Worm (Caenorhabditis elegans) whole organism, mixed stage, embryonic: Measurements from ENCODE around the gene F46F5.10.

Experiments used
- M03D4.4 ChIP-seq: sonication (generic microtip); optimal IDR thresholded peaks from 2 replicates; lab custom pipeline; 2017; ENCODE audit warnings: mild to moderate bottlenecking, missing genetic modification characterization, missing compliant biosample characterization
- bed-3 ChIP-seq: fragments of 200-800 bp; sonication (Bioruptor generic); optimal IDR thresholded peaks from 3 replicates; lab custom pipeline; 2018; ENCODE audit warnings: mild to moderate bottlenecking, missing genetic modification characterization, moderate library complexity, missing compliant biosample characterization
- blmp-1 ChIP-seq: fragments of 150-350 bp; optimal IDR thresholded peaks from 2 replicates; lab custom pipeline; 2014; ENCODE audit warnings: missing biosample characterization, missing genetic modification characterization
- ceh-43 ChIP-seq: fragments of 200-800 bp; sonication (Bioruptor generic); optimal IDR thresholded peaks from 2 replicates; lab custom pipeline; 2018; ENCODE audit warnings: mild to moderate bottlenecking, missing genetic modification characterization, moderate library complexity, missing compliant biosample characterization
- ceh-83 ChIP-seq: fragments of 200-800 bp; sonication (Bioruptor generic); optimal IDR thresholded peaks from 2 replicates; lab custom pipeline; 2018; ENCODE audit warnings: mild to moderate bottlenecking, missing genetic modification characterization, missing compliant biosample characterization
- ces-1 ChIP-seq: fragments of 150-350 bp; optimal IDR thresholded peaks from 2 replicates; lab custom pipeline; 2014; ENCODE audit warnings: missing biosample characterization, missing genetic modification reagents, missing genetic modification characterization
- cnd-1 ChIP-seq: fragments of 200-800 bp; sonication (Bioruptor generic); optimal IDR thresholded peaks from 2 replicates; lab custom pipeline; 2018; ENCODE audit warnings: mild to moderate bottlenecking, missing genetic modification characterization, missing compliant biosample characterization
- drap-1 ChIP-seq: fragments of 200-800 bp; sonication (Bioruptor generic); optimal IDR thresholded peaks from 3 replicates; lab custom pipeline; 2018; ENCODE audit warnings: mild to moderate bottlenecking, missing genetic modification characterization, missing compliant biosample characterization
- elt-1 ChIP-seq: sonication (generic microtip); optimal IDR thresholded peaks from 2 replicates; lab custom pipeline; 2017; ENCODE audit warnings: missing genetic modification characterization, mild to moderate bottlenecking, missing compliant biosample characterization, antibody characterized with exemption, moderate library complexity, borderline replicate concordance; ENCODE audit not compliant: insufficient read depth
- elt-3 ChIP-seq: fragments of 150-350 bp; optimal IDR thresholded peaks from 2 replicates; lab custom pipeline; 2014; ENCODE audit warnings: missing biosample characterization, missing genetic modification characterization
- flh-1 ChIP-seq: fragments of 200-800 bp; sonication (Bioruptor generic); optimal IDR thresholded peaks from 2 replicates; lab custom pipeline; 2018; ENCODE audit warnings: mild to moderate bottlenecking, missing genetic modification characterization, moderate library complexity, missing compliant biosample characterization
- ham-2 ChIP-seq: fragments of 200-800 bp; sonication (Bioruptor generic); optimal IDR thresholded peaks from 2 replicates; lab custom pipeline; 2018; ENCODE audit warnings: mild to moderate bottlenecking, missing genetic modification characterization, missing compliant biosample characterization
- lin-13 ChIP-seq: fragments of 150-350 bp; optimal IDR thresholded peaks from 2 replicates; lab custom pipeline; 2014; ENCODE audit warnings: missing biosample characterization, missing genetic modification characterization
- lin-32 ChIP-seq: fragments of 200-800 bp; sonication (Bioruptor generic); optimal IDR thresholded peaks from 2 replicates; lab custom pipeline; 2018; ENCODE audit warnings: mild to moderate bottlenecking, missing genetic modification characterization, missing compliant biosample characterization
- lsy-2 ChIP-seq: fragments of 150-350 bp; optimal IDR thresholded peaks from 2 replicates; lab custom pipeline; 2014; ENCODE audit warnings: missing biosample characterization, missing genetic modification characterization
- mep-1 ChIP-seq: fragments of 150-350 bp; optimal IDR thresholded peaks from 2 replicates; lab custom pipeline; 2017; ENCODE audit warnings: missing biosample characterization, missing genetic modification reagents, missing genetic modification characterization, inconsistent platforms
- nhr-12 ChIP-seq: fragments of 150-350 bp; optimal IDR thresholded peaks from 2 replicates; lab custom pipeline; 2014; ENCODE audit warnings: missing biosample characterization, missing genetic modification characterization
- nhr-2 ChIP-seq: fragments of 150-350 bp; optimal IDR thresholded peaks from 2 replicates; lab custom pipeline; 2014; ENCODE audit warnings: missing biosample characterization, missing genetic modification characterization
- nhr-237 ChIP-seq: fragments of 150-350 bp; optimal IDR thresholded peaks from 2 replicates; lab custom pipeline; 2014; ENCODE audit warnings: missing biosample characterization, missing genetic modification characterization
- nhr-28 ChIP-seq: fragments of 150-350 bp; optimal IDR thresholded peaks from 2 replicates; lab custom pipeline; 2014; ENCODE audit warnings: missing biosample characterization, missing genetic modification characterization
- nhr-76 ChIP-seq: sonication (generic microtip); optimal IDR thresholded peaks from 2 replicates; lab custom pipeline; 2017; ENCODE audit warnings: missing biosample characterization, missing genetic modification characterization
- pha-4 ChIP-seq: fragments of 150-350 bp; optimal IDR thresholded peaks from 2 replicates; lab custom pipeline; 2018; ENCODE audit warnings: missing biosample characterization, missing genetic modification reagents, missing genetic modification characterization
- sem-2 ChIP-seq: fragments of 200-800 bp; sonication (Bioruptor generic); optimal IDR thresholded peaks from 2 replicates; lab custom pipeline; 2018; ENCODE audit warnings: mild to moderate bottlenecking, missing genetic modification characterization, missing compliant biosample characterization
- snpc-4 ChIP-seq: fragments of 150-350 bp; optimal IDR thresholded peaks from 2 replicates; lab custom pipeline; 2014; ENCODE audit warnings: missing biosample characterization, missing genetic modification characterization
- sptf-1 ChIP-seq: sonication (generic microtip); optimal IDR thresholded peaks from 2 replicates; lab custom pipeline; 2017; ENCODE audit warnings: mild to moderate bottlenecking, missing genetic modification characterization, moderate library complexity, missing compliant biosample characterization
- tbx-8 ChIP-seq: fragments of 200-800 bp; sonication (Bioruptor generic); optimal IDR thresholded peaks from 2 replicates; lab custom pipeline; 2018; ENCODE audit warnings: mild to moderate bottlenecking, missing genetic modification characterization, moderate library complexity, missing compliant biosample characterization
- unc-120 ChIP-seq: sonication (generic microtip); optimal IDR thresholded peaks from 2 replicates; lab custom pipeline; 2017; ENCODE audit warnings: missing genetic modification characterization, missing compliant biosample characterization; ENCODE audit not compliant: poor library complexity, severe bottlenecking
- unc-39 ChIP-seq: fragments of 150-350 bp; optimal IDR thresholded peaks from 2 replicates; lab custom pipeline; 2014; ENCODE audit warnings: missing biosample characterization, missing genetic modification characterization
- zip-8 ChIP-seq: fragments of 150-350 bp; optimal IDR thresholded peaks from 2 replicates; lab custom pipeline; 2014; ENCODE audit warnings: missing biosample characterization, missing genetic modification characterization
- ztf-11 ChIP-seq: fragments of 150-350 bp; optimal IDR thresholded peaks from 2 replicates; lab custom pipeline; 2014; ENCODE audit warnings: missing biosample characterization, missing genetic modification characterization

F46F5.10 gene

ce11 chrII:791828-792227, 31.8 kb upstream of the F46F5.10 start, which contains the start of gene F46F5.1:
TSS of gene F46F5.1 (minus strand) at chrII:791928.
- TF ChIP-seq nhr-28 (no peak), M03D4.4 (tag; lab: Kevin White, UChicago) (no peak), ceh-43 (GFP tag; lab: Kevin White, UChicago) (no peak), ztf-11 (tag; lab: Kevin White, UChicago) (no peak), flh-1 (no peak)

ce11 chrII:796916-797315, 26.7 kb upstream of the F46F5.10 start:
- TF ChIP-seq ceh-83 (GFP tag; lab: Kevin White, UChicago) (no peak), mep-1 (tag; lab: Kevin White, UChicago) (no peak), sptf-1 (tag; lab: Kevin White, UChicago) (no peak), blmp-1 (tag; lab: Kevin White, UChicago) (no peak), nhr-12 (tag; lab: Kevin White, UChicago) (no peak), zip-8 (no peak), lin-13 (tag; lab: Kevin White, UChicago) (no peak), lin-32 (GFP tag; lab: Kevin White, UChicago) (no peak), ces-1 (GFP tag; lab: Kevin White, UChicago) (no peak), bed-3 (GFP tag; lab: Kevin White, UChicago) (no peak), ceh-43 (GFP tag; lab: Kevin White, UChicago) (no peak), drap-1 (no peak), nhr-28 (no peak), nhr-76 (tag; lab: Kevin White, UChicago) (no peak), unc-120 (tag; lab: Kevin White, UChicago) (no peak), flh-1 (no peak), pha-4 (no peak), nhr-237 (tag; lab: Kevin White, UChicago) (no peak), cnd-1 (tag; lab: Kevin White, UChicago) (no peak)

- no peak for TF ChIP-seq lin-32 (GFP tag; lab: Kevin White, UChicago)
- no peak for TF ChIP-seq elt-3 (tag; lab: Kevin White, UChicago)
- no peak for TF ChIP-seq ceh-43 (GFP tag; lab: Kevin White, UChicago)
- no peak for TF ChIP-seq ztf-11 (tag; lab: Kevin White, UChicago)
- no peak for TF ChIP-seq drap-1
- no peak for TF ChIP-seq sptf-1 (tag; lab: Kevin White, UChicago)
- no peak for TF ChIP-seq ceh-83 (GFP tag; lab: Kevin White, UChicago)
- no peak for TF ChIP-seq pha-4
- no peak for TF ChIP-seq nhr-2 (tag; lab: Kevin White, UChicago)
- TF ChIP-seq, all 35 proteins: peak for 0
Measured at ce11 chrII:797445-797844, 26.2 kb upstream of the F46F5.10 start.

ce11 chrII:799700-800099, 23.9 kb upstream of the F46F5.10 start, which contains the start of gene F46F5.14:
TSS of gene F46F5.14 (plus strand) at chrII:800000.
- TF ChIP-seq zip-8, result no peak

- TF ChIP-seq sem-2 (GFP tag; lab: Kevin White, UChicago) (no peak), unc-120 (tag; lab: Kevin White, UChicago) (no peak), unc-39 (tag; lab: Kevin White, UChicago) (no peak), lin-13 (tag; lab: Kevin White, UChicago) (no peak), ztf-11 (tag; lab: Kevin White, UChicago) (no peak), cnd-1 (tag; lab: Kevin White, UChicago) (no peak), snpc-4 (tag; lab: Kevin White, UChicago) (no peak), bed-3 (GFP tag; lab: Kevin White, UChicago) (no peak), nhr-2 (tag; lab: Kevin White, UChicago) (no peak), elt-3 (tag; lab: Kevin White, UChicago) (no peak)
Measured at ce11 chrII:803009-803408, 20.6 kb upstream of the F46F5.10 start, which contains the start of gene F46F5.13. TSS of gene F46F5.13 (plus strand) at chrII:803309.

- TF ChIP-seq nhr-237 (tag; lab: Kevin White, UChicago) (no peak), ham-2 (GFP tag; lab: Kevin White, UChicago) (no peak), cnd-1 (tag; lab: Kevin White, UChicago) (no peak), sem-2 (GFP tag; lab: Kevin White, UChicago) (no peak), ztf-11 (tag; lab: Kevin White, UChicago) (no peak), elt-1 (tag; lab: Kevin White, UChicago) (no peak), nhr-12 (tag; lab: Kevin White, UChicago) (no peak), unc-39 (tag; lab: Kevin White, UChicago) (no peak), ceh-83 (GFP tag; lab: Kevin White, UChicago) (no peak), snpc-4 (tag; lab: Kevin White, UChicago) (no peak), lsy-2 (tag; lab: Kevin White, UChicago) (no peak), mep-1 (tag; lab: Kevin White, UChicago) (no peak), tbx-8 (no peak), unc-120 (tag; lab: Kevin White, UChicago) (no peak), nhr-2 (tag; lab: Kevin White, UChicago) (no peak), nhr-76 (tag; lab: Kevin White, UChicago) (no peak), zip-8 (no peak)
Measured at ce11 chrII:808457-808856, 15.2 kb upstream of the F46F5.10 start, which contains the start of gene F46F5.11. TSS of gene F46F5.11 (plus strand) at chrII:808757.
